Fruit fly (Drosophila melanogaster): ENCODE measurements around the gene Cpr67B.

Cpr67B gene

dm6 chr3L:9451522-9452118 is 47.0 kb downstream of the Cpr67B start, which contains the start of the genes CG3448 and ghi (continued):
- TF ChIP-seq sc (optimal IDR thresholded peaks at IDR 0.05) (no peak), sc (GFP tag; optimal IDR thresholded peaks at IDR 0.05) (no peak), CG14710 (tag; optimal IDR thresholded peaks at IDR 0.05) (peak; percentile 86), CG6791 (GFP tag; IDR thresholded peaks at IDR 0.05; ENCODE audit: partially characterized antibody) (peak; percentile 75; the same call in 2 of the 3 replicates), bsh (GFP tag; optimal IDR thresholded peaks at IDR 0.05) (peak in 1 of 2 experiments; percentile 40), CG12236 (GFP tag; optimal IDR thresholded peaks at IDR 0.05) (no peak), gem (tag; optimal IDR thresholded peaks at IDR 0.05) (peak; percentile 71), CG12391 (tag; optimal IDR thresholded peaks at IDR 0.05) (peak; percentile 57)

dm6 chr3L:9452422-9452821 is 47.8 kb downstream of the Cpr67B start:
- TF ChIP-seq CG34376 (GFP tag; optimal IDR thresholded peaks at IDR 0.05) (peak; percentile 85), CG6813 (GFP tag; optimal IDR thresholded peaks at IDR 0.05) (no peak), pum (GFP tag; optimal IDR thresholded peaks at IDR 0.05) (no peak), mirr (GFP tag; optimal IDR thresholded peaks at IDR 0.05) (peak; percentile 95), zen2 (GFP tag; IDR thresholded peaks at IDR 0.05; ENCODE audit: partially characterized antibody) (no peak), bbx (GFP tag; IDR thresholded peaks at IDR 0.05; ENCODE audit: partially characterized antibody) (0 out of 2 replicates have a peak, but pooled peaks have one; percentile 31), gro (GFP tag; optimal IDR thresholded peaks at IDR 0.05) (peak; percentile 5), PHDP (tag; optimal IDR thresholded peaks at IDR 0.05) (no peak), Side (GFP tag; optimal IDR thresholded peaks at IDR 0.05) (no peak), jing (GFP tag; optimal IDR thresholded peaks at IDR 0.05) (no peak), CG13894 (tag; optimal IDR thresholded peaks at IDR 0.05) (no peak), dysf (GFP tag; IDR thresholded peaks at IDR 0.05) (0 out of 3 replicates have a peak, but pooled peaks have one; percentile 16), sd (tag; optimal IDR thresholded peaks at IDR 0.05) (peak; percentile 14), peb (GFP tag; IDR thresholded peaks at IDR 0.05) (no peak), Med (GFP tag) (peak; percentile 57), Six4 (GFP tag; optimal IDR thresholded peaks at IDR 0.05) (no peak), Pdp1 (GFP tag; optimal IDR thresholded peaks at IDR 0.05) (peak in 1 of 2 experiments; percentile 28), cwo (GFP tag; optimal IDR thresholded peaks at IDR 0.05) (peak; percentile 63), fd64A (GFP tag; optimal IDR thresholded peaks at IDR 0.05) (no peak), grn (GFP tag; optimal IDR thresholded peaks at IDR 0.05) (peak; percentile 94), exex (tag; optimal IDR thresholded peaks at IDR 0.05) (peak; percentile 88), Hey (tag; optimal IDR thresholded peaks at IDR 0.05) (peak; percentile 90), CG6854 (GFP tag; optimal IDR thresholded peaks at IDR 0.05) (no peak), sug (tag; optimal IDR thresholded peaks at IDR 0.05) (peak; percentile 77)
